Fruit fly (Drosophila melanogaster) whole organism, embryonic: Measurements from ENCODE around the gene CG6937.
A peak's percentile ranks its signal among the peaks of the same experiment; 100 is the strongest.

Experiments
- Bdp1 ChIP-seq: fragments of 200-800 bp; sonication (Bioruptor generic); optimal IDR thresholded peaks from 3 replicates; lab custom pipeline; 2016; ENCODE audit warnings: missing biosample characterization, missing genetic modification characterization
- CG10267 ChIP-seq: fragments of 200-800 bp; sonication (Bioruptor generic); optimal IDR thresholded peaks from 2 replicates; lab custom pipeline; 2018; ENCODE audit warnings: missing biosample characterization, mild to moderate bottlenecking, missing genetic modification characterization, moderate library complexity
- CG11504 ChIP-seq: fragments of 200-800 bp; sonication (Bioruptor generic); optimal IDR thresholded peaks from 3 replicates; lab custom pipeline; 2019; ENCODE audit warnings: missing biosample characterization, mild to moderate bottlenecking, missing genetic modification characterization, moderate library complexity
- CG11696 ChIP-seq: fragments of 200-800 bp; sonication (Bioruptor generic); IDR thresholded peaks from 2 replicates; pipeline ENCODE4 v1.3.6; 2022; ENCODE audit warnings: missing biosample characterization, missing genetic modification characterization
- CG12071 ChIP-seq: fragments of 200-800 bp; sonication (Bioruptor generic); optimal IDR thresholded peaks from 3 replicates; lab custom pipeline; 2018; ENCODE audit warnings: missing biosample characterization, mild to moderate bottlenecking, missing genetic modification characterization
- CG14667 ChIP-seq: fragments of 200-800 bp; sonication (Bioruptor generic); IDR thresholded peaks from 2 replicates; pipeline ENCODE4 v1.3.6; 2022; ENCODE audit warnings: missing biosample characterization, missing genetic modification characterization
- CG15269 ChIP-seq: fragments of 200-800 bp; sonication (Bioruptor generic); optimal IDR thresholded peaks from 2 replicates; lab custom pipeline; 2018; ENCODE audit warnings: missing biosample characterization, mild to moderate bottlenecking, missing genetic modification characterization, moderate library complexity
- CG1647 ChIP-seq: fragments of 200-800 bp; sonication (Bioruptor generic); optimal IDR thresholded peaks from 3 replicates; lab custom pipeline; 2016; ENCODE audit warnings: missing biosample characterization, missing genetic modification characterization
- CG16863 ChIP-seq: fragments of 200-800 bp; sonication (Bioruptor generic); optimal IDR thresholded peaks from 3 replicates; lab custom pipeline; 2016; ENCODE audit warnings: missing biosample characterization, missing genetic modification characterization
- CG17328 ChIP-seq: fragments of 200-800 bp; sonication (Bioruptor generic); IDR thresholded peaks from 2 replicates; pipeline ENCODE4 v1.3.6; 2022; ENCODE audit warnings: missing biosample characterization, missing genetic modification characterization
- CG17829 ChIP-seq: fragments of 200-800 bp; optimal IDR thresholded peaks from 2 replicates; lab custom pipeline; 2019; ENCODE audit warnings: missing biosample characterization, mild to moderate bottlenecking, missing genetic modification characterization, moderate library complexity
- CG18764 ChIP-seq: fragments of 200-800 bp; sonication (Bioruptor generic); optimal IDR thresholded peaks from 3 replicates; lab custom pipeline; 2016; ENCODE audit warnings: missing biosample characterization, missing genetic modification characterization
- CG32532 ChIP-seq: fragments of 200-800 bp; sonication (Bioruptor generic); IDR thresholded peaks from 2 replicates; pipeline ENCODE4 v1.3.6; 2022; ENCODE audit warnings: missing biosample characterization, missing genetic modification characterization
- CG3726 ChIP-seq: fragments of 200-800 bp; sonication (Bioruptor generic); IDR thresholded peaks from 3 replicates; pipeline ENCODE4, ENCODE4 v1.3.6; 2022; ENCODE audit warnings: missing biosample characterization, missing genetic modification characterization
- CG4282 ChIP-seq: fragments of 200-800 bp; sonication (Bioruptor generic); optimal IDR thresholded peaks from 2 replicates; lab custom pipeline; 2016; ENCODE audit warnings: missing biosample characterization, missing genetic modification characterization
- CG4404 ChIP-seq: fragments of 200-800 bp; sonication (Bioruptor generic); IDR thresholded peaks from 2 replicates; pipeline ENCODE4 v1.3.6; 2022; ENCODE audit warnings: missing biosample characterization, missing genetic modification characterization
- CG5245 ChIP-seq: fragments of 200-800 bp; sonication (Bioruptor generic); optimal IDR thresholded peaks from 3 replicates; lab custom pipeline; 2016; ENCODE audit warnings: missing biosample characterization, missing genetic modification characterization
- CG6654 ChIP-seq: fragments of 200-800 bp; sonication (Bioruptor generic); optimal IDR thresholded peaks from 2 replicates; lab custom pipeline; 2017; ENCODE audit warnings: missing biosample characterization, mild to moderate bottlenecking, missing genetic modification characterization
- CG6813 ChIP-seq: fragments of 200-800 bp; sonication (Bioruptor generic); optimal IDR thresholded peaks from 2 replicates; lab custom pipeline; 2017; ENCODE audit warnings: missing biosample characterization, missing genetic modification characterization, mild to moderate bottlenecking, moderate library complexity, missing genetic modification reagents
- CG8290 ChIP-seq, 3 experiments: fragments of 200-800 bp; sonication (Bioruptor generic); optimal IDR thresholded peaks; 2 replicates each; lab custom pipeline; 2016 to 2019; ENCODE audit warnings: missing biosample characterization in 3 of 3, missing genetic modification characterization in 3 of 3, mild to moderate bottlenecking in 2 of 3, moderate library complexity in 1 of 3
- CG9727 ChIP-seq: fragments of 200-800 bp; sonication (Bioruptor generic); optimal IDR thresholded peaks from 3 replicates; lab custom pipeline; 2017; ENCODE audit warnings: missing biosample characterization, mild to moderate bottlenecking, missing genetic modification characterization
- Chrac-16 ChIP-seq: fragments of 200-800 bp; sonication (Bioruptor generic); optimal IDR thresholded peaks from 3 replicates; lab custom pipeline; 2016; ENCODE audit warnings: missing biosample characterization, missing genetic modification characterization
- D19B ChIP-seq: fragments of 200-800 bp; sonication (Bioruptor generic); optimal IDR thresholded peaks from 2 replicates; lab custom pipeline; 2017; ENCODE audit warnings: missing biosample characterization, mild to moderate bottlenecking, missing genetic modification characterization
- Doc2 ChIP-seq: fragments of 200-800 bp; sonication (Bioruptor generic); IDR thresholded peaks from 2 replicates; pipeline ENCODE4 v1.3.6; 2022; ENCODE audit warnings: missing biosample characterization, missing genetic modification characterization
- Eip74EF ChIP-seq, 2 experiments: fragments of 200-800 bp in 1 of 2; fragments of >200 bp in 1 of 2; sonication (Bioruptor generic) in 1 of 2; optimal IDR thresholded peaks; 2 replicates each; lab custom pipeline; 2017 to 2019; ENCODE audit warnings: missing biosample characterization in 2 of 2, missing genetic modification characterization in 2 of 2, mild to moderate bottlenecking in 1 of 2, moderate library complexity in 1 of 2
- Fer3 ChIP-seq: fragments of 200-800 bp; sonication (Bioruptor generic); optimal IDR thresholded peaks from 2 replicates; lab custom pipeline; 2018; ENCODE audit warnings: missing biosample characterization, mild to moderate bottlenecking, missing genetic modification characterization, moderate library complexity
- HLH4C ChIP-seq: fragments of 200-800 bp; sonication (Bioruptor generic); IDR thresholded peaks from 3 replicates; pipeline ENCODE4 v1.3.6; 2022; ENCODE audit warnings: missing biosample characterization, missing genetic modification characterization; ENCODE audit not compliant: partially characterized antibody
- Hey ChIP-seq: fragments of 200-800 bp; sonication (Bioruptor generic); optimal IDR thresholded peaks from 3 replicates; lab custom pipeline; 2018; ENCODE audit warnings: missing biosample characterization, mild to moderate bottlenecking, missing genetic modification characterization
- HmgZ ChIP-seq: fragments of 200-800 bp; sonication (Bioruptor generic); optimal IDR thresholded peaks from 2 replicates; lab custom pipeline; 2018; ENCODE audit warnings: missing biosample characterization, mild to moderate bottlenecking, missing genetic modification characterization
- Hmr ChIP-seq: fragments of 200-800 bp; sonication (Bioruptor generic); optimal IDR thresholded peaks from 3 replicates; lab custom pipeline; 2017; ENCODE audit warnings: mild to moderate bottlenecking, missing biosample characterization, missing genetic modification reagents, missing genetic modification characterization
- Lim3 ChIP-seq: fragments of 200-800 bp; sonication (Bioruptor generic); IDR thresholded peaks from 2 replicates; pipeline ENCODE4 v1.3.6; 2022; ENCODE audit warnings: missing biosample characterization, missing genetic modification characterization
- Meics ChIP-seq: fragments of 200-800 bp; sonication (Bioruptor generic); optimal IDR thresholded peaks from 2 replicates; lab custom pipeline; 2017; ENCODE audit warnings: missing biosample characterization, mild to moderate bottlenecking, missing genetic modification characterization
- NC2β ChIP-seq: fragments of 200-800 bp; sonication (Bioruptor generic); optimal IDR thresholded peaks from 2 replicates; lab custom pipeline; 2016; ENCODE audit warnings: missing biosample characterization, missing genetic modification characterization
- Rx ChIP-seq: fragments of 200-800 bp; sonication (Bioruptor generic); IDR thresholded peaks from 2 replicates; pipeline ENCODE4 v1.3.6; 2022; ENCODE audit warnings: missing biosample characterization, missing genetic modification characterization
- Sox102F ChIP-seq: fragments of 200-800 bp; sonication (Bioruptor generic); optimal IDR thresholded peaks from 2 replicates; lab custom pipeline; 2018; ENCODE audit warnings: missing biosample characterization, mild to moderate bottlenecking, missing genetic modification characterization, moderate library complexity
- Spps ChIP-seq: fragments of 200-800 bp; sonication (Bioruptor generic); optimal IDR thresholded peaks from 2 replicates; lab custom pipeline; 2018; ENCODE audit warnings: missing biosample characterization, mild to moderate bottlenecking, missing genetic modification characterization
- ab ChIP-seq: fragments of 200-800 bp; sonication (Bioruptor generic); optimal IDR thresholded peaks from 2 replicates; lab custom pipeline; 2016; ENCODE audit warnings: missing biosample characterization, missing genetic modification characterization
- bab2 ChIP-seq: fragments of 200-800 bp; sonication (Bioruptor generic); optimal IDR thresholded peaks from 2 replicates; lab custom pipeline; 2016; ENCODE audit warnings: missing biosample characterization, missing genetic modification characterization
- croc ChIP-seq: fragments of 200-800 bp; sonication (Bioruptor generic); conservative IDR thresholded peaks from 3 replicates; pipeline ENCODE4 v1.3.6; 2022; ENCODE audit warnings: missing biosample characterization, missing genetic modification characterization
- dimm ChIP-seq: fragments of 200-800 bp; sonication (Bioruptor generic); IDR thresholded peaks from 2 replicates; pipeline ENCODE4 v1.3.6; 2022; ENCODE audit warnings: missing biosample characterization, missing genetic modification characterization
- fd96Cb ChIP-seq: fragments of 200-800 bp; sonication (Bioruptor generic); optimal IDR thresholded peaks from 2 replicates; lab custom pipeline; 2018; ENCODE audit warnings: missing biosample characterization, mild to moderate bottlenecking, missing genetic modification characterization, moderate library complexity
- grau ChIP-seq: fragments of 200-800 bp; optimal IDR thresholded peaks from 3 replicates; lab custom pipeline; 2019; ENCODE audit warnings: missing biosample characterization, mild to moderate bottlenecking, missing genetic modification characterization, moderate library complexity
- hth ChIP-seq: fragments of >200 bp; optimal IDR thresholded peaks from 2 replicates; lab custom pipeline; 2017; ENCODE audit warnings: inconsistent platforms
- lab ChIP-seq: fragments of 200-800 bp; sonication (Bioruptor generic); optimal IDR thresholded peaks from 3 replicates; lab custom pipeline; 2017; ENCODE audit warnings: missing biosample characterization, missing genetic modification characterization, mild to moderate bottlenecking, moderate library complexity, missing genetic modification reagents
- pan ChIP-seq, 4 experiments: fragments of >200 bp in 3 of 4; fragments of 200-800 bp in 1 of 4; sonication (Bioruptor generic) in 1 of 4; optimal IDR thresholded peaks in 3 of 4; IDR thresholded peaks in 1 of 4; 2 replicates each; pipeline versions ENCODE4 v1.3.6 to Lab custom; 2017 to 2022; ENCODE audit warnings: missing biosample characterization in 2 of 4, missing genetic modification characterization in 2 of 4, mixed read lengths in 1 of 4
- phol ChIP-seq: fragments of 200-800 bp; sonication (Bioruptor generic); optimal IDR thresholded peaks from 3 replicates; lab custom pipeline; 2018; ENCODE audit warnings: missing biosample characterization, mild to moderate bottlenecking, missing genetic modification characterization, moderate library complexity
- sima ChIP-seq: fragments of 200-800 bp; sonication (Bioruptor generic); optimal IDR thresholded peaks from 2 replicates; lab custom pipeline; 2016; ENCODE audit warnings: missing biosample characterization, missing genetic modification characterization
- so ChIP-seq: fragments of 200-800 bp; sonication (Bioruptor generic); IDR thresholded peaks from 3 replicates; pipeline ENCODE4 v1.3.6; 2022; ENCODE audit warnings: missing biosample characterization, missing genetic modification characterization
- ttk ChIP-seq: fragments of 200-800 bp; sonication (Bioruptor generic); IDR thresholded peaks from 2 replicates; pipeline ENCODE4 v2.1.2; 2022; ENCODE audit warnings: missing biosample characterization, missing genetic modification characterization
- vnd ChIP-seq: fragments of 200-800 bp; sonication (Bioruptor generic); IDR thresholded peaks from 3 replicates; pipeline ENCODE4 v1.3.6; 2022; ENCODE audit warnings: missing biosample characterization, missing genetic modification characterization; ENCODE audit not compliant: partially characterized antibody
- z ChIP-seq: fragments of 200-800 bp; sonication (Bioruptor generic); IDR thresholded peaks from 3 replicates; pipeline ENCODE4 v1.3.6; 2022; ENCODE audit warnings: missing biosample characterization, missing genetic modification characterization

Gene CG6937

DNA sequence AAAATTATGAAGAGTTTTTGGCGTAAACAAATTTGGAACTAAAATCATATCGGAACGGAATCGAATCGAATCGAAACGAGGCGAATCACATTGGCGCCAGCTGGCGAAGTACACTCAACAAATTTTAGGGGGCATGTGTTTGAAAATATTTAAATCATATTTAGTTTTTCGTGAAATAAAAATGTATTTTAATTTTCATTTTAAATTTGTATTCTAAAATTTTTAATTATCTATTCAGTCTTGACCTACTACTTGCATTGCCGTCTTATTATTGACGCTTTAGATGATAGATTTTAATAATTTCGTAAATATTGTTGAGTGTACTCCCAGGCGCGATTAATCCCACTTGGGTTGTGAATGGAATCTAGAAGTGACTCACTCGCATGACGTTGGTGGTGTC is 44.6 kb downstream of the CG6937 start (continued):
- TF ChIP-seq pan (optimal IDR thresholded peaks at IDR 0.05; lab: Kevin White, UChicago) (no peak), pan (GFP tag; optimal IDR thresholded peaks at IDR 0.05 in 1 of 2, IDR thresholded peaks at IDR 0.05 in 1 of 2) (no peak), HLH4C (GFP tag; lab: Robert Waterston, UW) (no peak), so (GFP tag; lab: Robert Waterston, UW) (no peak), Bdp1 (no peak), CG5245 (GFP tag; lab: Kevin White, UChicago) (no peak), CG12071 (GFP tag; lab: Kevin White, UChicago) (no peak), CG9727 (GFP tag; lab: Kevin White, UChicago) (no peak), CG11504 (tag; lab: Kevin White, UChicago) (peak; percentile 48), CG10267 (tag; lab: Kevin White, UChicago) (peak; percentile 1), Lim3 (no peak), Doc2 (GFP tag; lab: Robert Waterston, UW) (no peak), Hmr (GFP tag; lab: Kevin White, UChicago) (peak; percentile 5), CG32532 (no peak), CG6654 (GFP tag; lab: Kevin White, UChicago) (no peak), hth (lab: Kevin White, UChicago) (no peak), CG4282 (GFP tag; lab: Kevin White, UChicago) (no peak), HmgZ (tag; lab: Kevin White, UChicago) (no peak), dimm (GFP tag; lab: Robert Waterston, UW) (no peak), CG6813 (GFP tag; lab: Kevin White, UChicago) (no peak), ttk (no peak), Rx (GFP tag; lab: Robert Waterston, UW) (no peak), z (GFP tag; lab: Robert Waterston, UW) (no peak), CG14667 (GFP tag; lab: Robert Waterston, UW) (no peak), CG18764 (GFP tag; lab: Kevin White, UChicago) (no peak), sima (GFP tag; lab: Kevin White, UChicago) (no peak), ab (no peak), grau (tag; lab: Kevin White, UChicago) (peak; percentile 36), D19B (GFP tag; lab: Kevin White, UChicago) (no peak), NC2β (GFP tag; lab: Kevin White, UChicago) (no peak), Sox102F (GFP tag; lab: Kevin White, UChicago) (peak; percentile 17), CG11696 (GFP tag; lab: Robert Waterston, UW) (no peak), CG16863 (GFP tag; lab: Kevin White, UChicago) (no peak), croc (GFP tag; lab: Robert Waterston, UW) (no peak), Spps (no peak), CG17829 (tag; lab: Kevin White, UChicago) (no peak), CG17328 (no peak), Eip74EF (GFP tag; optimal IDR thresholded peaks at IDR 0.05; lab: Kevin White, UChicago) (peak in 1 of 2 experiments; percentile 16), vnd (no peak), bab2 (GFP tag; lab: Kevin White, UChicago) (no peak), Meics (peak; percentile 11), CG15269 (tag; lab: Kevin White, UChicago) (peak; percentile 25), Chrac-16 (GFP tag; lab: Kevin White, UChicago) (no peak), phol (tag; lab: Kevin White, UChicago) (no peak), CG3726 (GFP tag; lab: Robert Waterston, UW) (no peak), CG8290 (GFP tag; optimal IDR thresholded peaks at IDR 0.05; lab: Kevin White, UChicago) (no peak), CG8290 (tag; optimal IDR thresholded peaks at IDR 0.05; lab: Kevin White, UChicago) (no peak), fd96Cb (tag; lab: Kevin White, UChicago) (no peak), Fer3 (tag; lab: Kevin White, UChicago) (no peak), lab (GFP tag; lab: Kevin White, UChicago) (no peak), Hey (tag; lab: Kevin White, UChicago) (no peak), CG4404 (no peak), CG1647 (GFP tag; lab: Kevin White, UChicago) (no peak)
